Fruit fly (Drosophila melanogaster) S2 (cell line): ENCODE data around the gene Pfdn1.

ENCODE experiments used
- CG8478 ChIP-seq: fragments of >200 bp; optimal IDR thresholded peaks from 2 replicates; lab custom pipeline; 2018
- CTCF ChIP-seq, 2 experiments: fragments of >200 bp; optimal IDR thresholded peaks; 2 replicates each; lab custom pipeline; 2018

DNA sequence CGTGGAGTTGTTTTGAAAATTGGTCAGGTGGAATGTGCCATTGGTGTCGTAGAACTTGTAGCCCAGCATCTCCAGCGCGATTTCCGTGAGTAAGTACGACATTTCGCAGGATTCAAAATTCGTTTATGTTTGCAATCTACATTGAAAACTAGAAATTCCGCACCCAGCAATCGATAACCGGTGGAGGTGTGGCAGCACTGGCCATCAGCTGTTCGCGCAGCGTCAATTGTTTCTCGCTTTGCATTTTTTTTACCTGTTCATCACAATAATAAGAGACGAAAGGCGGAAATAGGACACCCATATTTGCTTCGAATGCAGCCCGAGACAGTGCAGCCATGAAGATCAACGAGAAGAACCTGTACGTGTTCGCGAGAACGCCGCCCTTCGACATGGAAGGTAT, 20.3 kb upstream of the Pfdn1 start, which contains the start of the genes CG34179 and slmo:
- TF ChIP-seq CG8478 (lab: Kevin White, UChicago): no peak
- TF ChIP-seq CTCF (optimal IDR thresholded peaks at IDR 0.05; lab: Kevin White, UChicago): no peak
